Worm (Caenorhabditis elegans): ENCODE measurements around the gene T01C3.11.
A peak's percentile ranks its signal among the peaks of the same experiment; 100 is the strongest.

The T01C3.11 gene

DNA sequence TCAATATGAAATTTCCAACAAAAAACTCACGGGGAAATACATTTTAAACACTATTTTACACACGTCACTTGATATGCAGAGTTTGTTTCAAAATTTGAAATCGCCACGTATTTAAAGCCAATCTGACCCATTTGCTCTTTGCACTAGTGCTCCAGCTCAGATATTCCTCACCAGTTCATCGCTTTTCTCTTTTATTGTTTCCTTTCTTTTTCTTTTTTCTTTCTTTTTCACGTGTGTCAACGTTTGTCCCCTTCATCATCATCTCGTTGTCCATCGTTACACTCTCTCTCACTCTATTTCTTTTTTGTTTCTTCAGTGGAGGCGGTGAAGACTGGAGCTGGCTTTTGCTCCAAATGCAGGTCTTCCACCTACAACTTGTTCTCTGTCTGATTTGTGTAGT lies 14.7 kb upstream of the T01C3.11 start, which contains the start of gene F02D8.4:
Gene F02D8.4 (plus strand): TSS at position 301 of the 400 bp plus-strand sequence.
- no peak for TF ChIP-seq nhr-43 (tag; optimal IDR thresholded peaks at IDR 0.05; ENCODE audit: poor library complexity, severe bottlenecking)
- no peak for TF ChIP-seq nhr-28 (tag; optimal IDR thresholded peaks at IDR 0.05)
- TF ChIP-seq nhr-12 (tag; optimal IDR thresholded peaks at IDR 0.05), result no peak
- no peak for TF ChIP-seq eor-1 (tag; optimal IDR thresholded peaks at IDR 0.05)
- TF ChIP-seq fkh-10 (GFP tag; optimal IDR thresholded peaks at IDR 0.05), result no peak
- TF ChIP-seq elt-1 (tag; optimal IDR thresholded peaks at IDR 0.05), result no peak
- no peak for TF ChIP-seq snpc-4 (tag; optimal IDR thresholded peaks at IDR 0.05)
- TF ChIP-seq egl-5 (tag; optimal IDR thresholded peaks at IDR 0.05), result no peak
- no peak for TF ChIP-seq sea-2 (GFP tag; optimal IDR thresholded peaks at IDR 0.05)
- no peak for TF ChIP-seq nhr-23 (tag; optimal IDR thresholded peaks at IDR 0.05)

DNA sequence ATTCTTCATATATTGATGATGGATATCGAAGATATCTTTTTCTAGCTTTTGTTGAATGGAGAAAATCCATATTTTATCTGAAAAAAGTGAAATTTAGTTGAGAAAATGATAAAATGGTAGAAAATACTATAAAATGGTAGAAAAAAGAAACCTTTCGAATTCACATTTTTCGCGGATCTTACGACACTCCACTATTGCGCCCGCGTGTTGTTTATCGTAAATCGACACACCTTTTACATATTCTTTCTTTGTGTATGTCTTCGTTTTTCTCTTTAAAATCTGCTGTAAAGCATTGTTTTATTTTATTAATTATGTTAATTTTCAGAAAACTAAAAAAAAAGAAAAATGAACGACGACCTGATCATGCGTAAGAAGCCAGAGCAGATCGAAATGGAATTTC lies 8.5 kb upstream of the T01C3.11 start, which contains the start of the genes cdt-2 and T01C3.2:
Gene cdt-2 (minus strand): TSS at position 284 of the 400 bp plus-strand sequence.
Gene T01C3.2 (plus strand): TSS at position 326 of the 400 bp plus-strand sequence.
- TF ChIP-seq aly-2 (tag; optimal IDR thresholded peaks at IDR 0.05), result no peak
- TF ChIP-seq nhr-25 (tag; optimal IDR thresholded peaks at IDR 0.05), result no peak
- TF ChIP-seq pha-4 (tag; optimal IDR thresholded peaks at IDR 0.05), result peak; percentile 71
- TF ChIP-seq ceh-28 (tag; optimal IDR thresholded peaks at IDR 0.05), result no peak
- peak; percentile 10 for TF ChIP-seq nhr-23 (tag; optimal IDR thresholded peaks at IDR 0.05)
- no peak for TF ChIP-seq eor-1 (tag; optimal IDR thresholded peaks at IDR 0.05)
- peak; percentile 91 for TF ChIP-seq R02D3.7 (tag; optimal IDR thresholded peaks at IDR 0.05)
- no peak for TF ChIP-seq jun-1 (tag; optimal IDR thresholded peaks at IDR 0.05)
- no peak for TF ChIP-seq fkh-2 (tag; optimal IDR thresholded peaks at IDR 0.05)
- no peak for TF ChIP-seq skn-1 (tag; optimal IDR thresholded peaks at IDR 0.05)
- TF ChIP-seq lin-15B (tag; optimal IDR thresholded peaks at IDR 0.05), result peak; percentile 62
- TF ChIP-seq snpc-4 (tag; optimal IDR thresholded peaks at IDR 0.05), result no peak

DNA sequence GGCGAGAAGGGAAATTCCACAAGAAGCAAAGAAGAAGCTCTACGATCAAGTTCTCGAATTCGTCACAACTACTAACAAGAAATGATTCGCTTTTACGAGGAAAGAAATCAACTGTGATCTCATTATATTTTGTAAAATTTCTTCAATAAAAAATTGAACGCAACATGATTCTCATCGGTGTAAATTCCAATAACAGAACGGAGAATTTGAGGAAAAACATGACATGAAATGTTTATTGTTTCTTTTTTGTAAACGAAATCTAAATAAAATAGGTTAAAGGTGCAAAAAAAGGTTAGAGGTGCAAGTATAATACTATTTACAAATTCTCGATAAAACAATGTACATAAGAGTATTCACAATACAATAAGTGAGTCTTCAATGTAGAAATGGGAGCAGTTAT lies 7.8 kb upstream of the T01C3.11 start:
- TF ChIP-seq egl-5 (tag; optimal IDR thresholded peaks at IDR 0.05) (no peak), mdl-1 (tag; optimal IDR thresholded peaks at IDR 0.05) (no peak), sea-2 (GFP tag; optimal IDR thresholded peaks at IDR 0.05) (no peak), ceh-9 (tag; optimal IDR thresholded peaks at IDR 0.05) (no peak), tbx-2 (tag; optimal IDR thresholded peaks at IDR 0.05) (no peak), pha-4 (tag; optimal IDR thresholded peaks at IDR 0.05) (no peak), nhr-28 (tag; optimal IDR thresholded peaks at IDR 0.05) (no peak), fkh-2 (tag; optimal IDR thresholded peaks at IDR 0.05) (no peak), egl-27 (tag; optimal IDR thresholded peaks at IDR 0.05) (no peak), snpc-4 (tag; optimal IDR thresholded peaks at IDR 0.05) (no peak), unc-62 (GFP tag; optimal IDR thresholded peaks at IDR 0.05) (no peak), R02D3.7 (tag; optimal IDR thresholded peaks at IDR 0.05) (no peak), nhr-43 (tag; optimal IDR thresholded peaks at IDR 0.05; ENCODE audit: poor library complexity, severe bottlenecking) (no peak), mml-1 (tag; optimal IDR thresholded peaks at IDR 0.05) (no peak), eor-1 (tag; optimal IDR thresholded peaks at IDR 0.05) (no peak), jun-1 (tag; optimal IDR thresholded peaks at IDR 0.05) (no peak), ceh-28 (tag; optimal IDR thresholded peaks at IDR 0.05) (no peak)

DNA sequence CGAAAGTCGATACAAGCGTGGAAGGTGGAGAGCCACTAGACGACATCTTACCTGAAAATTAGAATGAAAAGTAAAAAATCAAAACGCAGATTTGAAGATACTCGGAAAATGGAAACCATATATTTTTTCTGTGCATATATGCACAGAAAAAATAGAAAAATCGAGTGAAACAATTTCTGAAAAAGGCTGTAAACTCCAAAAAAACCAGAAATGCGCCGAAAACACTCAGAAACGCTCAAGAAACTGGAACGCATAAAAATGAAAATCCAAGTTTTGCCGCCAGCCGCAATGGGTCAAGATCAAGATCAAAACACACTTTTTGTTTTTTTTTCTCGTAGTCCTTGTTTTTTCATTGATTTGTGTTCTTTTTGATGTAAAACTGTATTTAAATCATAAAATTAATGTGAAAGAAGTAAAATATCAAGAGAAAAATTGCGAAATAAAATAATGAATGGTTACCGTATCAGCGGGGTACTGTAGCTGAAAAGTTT lies 6.7 kb upstream of the T01C3.11 start, which contains the start of gene T01C3.3:
Gene T01C3.3 (minus strand): TSS at position 51 of the 491 bp plus-strand sequence.
- no peak for TF ChIP-seq mml-1 (tag; optimal IDR thresholded peaks at IDR 0.05)
- TF ChIP-seq ceh-16 (tag; optimal IDR thresholded peaks at IDR 0.05), result no peak
- TF ChIP-seq R02D3.7 (tag; optimal IDR thresholded peaks at IDR 0.05), result no peak
- TF ChIP-seq ztf-4 (tag; optimal IDR thresholded peaks at IDR 0.05), result no peak
- no peak for TF ChIP-seq nhr-28 (tag; optimal IDR thresholded peaks at IDR 0.05)
- no peak for TF ChIP-seq elt-2 (tag; optimal IDR thresholded peaks at IDR 0.05)
- no peak for TF ChIP-seq elt-3 (tag; optimal IDR thresholded peaks at IDR 0.05)
- TF ChIP-seq hmg-11 (tag; optimal IDR thresholded peaks at IDR 0.05), result no peak

DNA sequence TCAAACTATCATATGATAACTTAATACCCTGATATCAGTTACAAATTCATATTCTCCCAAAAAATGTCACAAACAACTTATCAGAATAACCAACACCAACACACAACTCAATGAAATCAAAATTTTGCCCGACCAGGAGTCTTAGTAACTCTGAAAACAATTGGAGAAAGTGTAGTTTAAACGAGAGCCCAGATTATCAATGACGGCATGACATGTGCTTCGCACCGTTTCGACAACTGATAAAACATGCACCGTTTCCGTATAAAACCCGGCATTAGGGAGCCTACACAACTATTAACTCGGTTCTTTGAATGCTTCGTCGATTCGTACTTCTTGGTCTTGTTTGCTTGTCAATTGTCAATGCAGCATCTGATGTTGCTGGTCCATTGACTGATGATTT lies 5.7 kb upstream of the T01C3.11 start, which contains the start of gene fil-1:
Gene fil-1 (plus strand): TSS at position 219 of the 400 bp plus-strand sequence.
- TF ChIP-seq pha-4 (tag; optimal IDR thresholded peaks at IDR 0.05), result peak; percentile 19
- peak; percentile 74 for TF ChIP-seq elt-2 (tag; optimal IDR thresholded peaks at IDR 0.05)
- TF ChIP-seq hmg-11 (tag; optimal IDR thresholded peaks at IDR 0.05), result no peak

DNA sequence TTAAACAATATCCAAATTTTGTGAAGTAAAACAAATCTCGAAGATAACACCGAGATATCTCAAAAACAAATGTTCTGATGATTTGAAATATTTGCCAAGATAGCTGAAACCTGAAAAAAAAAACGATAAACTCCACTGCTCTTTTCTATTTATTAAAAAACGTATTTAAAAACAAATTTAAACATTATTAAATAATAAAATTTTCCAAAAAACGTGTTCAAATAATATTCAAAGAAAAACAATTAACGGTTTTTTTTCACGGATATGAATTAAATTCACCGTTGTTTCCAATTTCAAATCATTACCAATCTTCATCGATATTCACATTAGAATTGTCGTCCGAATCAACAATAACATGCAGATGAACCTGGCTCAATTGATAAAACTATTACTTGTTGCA lies 3.1 kb upstream of the T01C3.11 start, which contains the start of gene irld-14:
Gene irld-14 (plus strand): TSS at position 301 of the 400 bp plus-strand sequence.
- TF ChIP-seq ztf-4 (tag; optimal IDR thresholded peaks at IDR 0.05), result no peak
- TF ChIP-seq aly-2 (tag; optimal IDR thresholded peaks at IDR 0.05), result no peak
- TF ChIP-seq jun-1 (tag; optimal IDR thresholded peaks at IDR 0.05), result no peak
- no peak for TF ChIP-seq elt-2 (tag; optimal IDR thresholded peaks at IDR 0.05)
- TF ChIP-seq nhr-28 (tag; optimal IDR thresholded peaks at IDR 0.05), result no peak
- TF ChIP-seq pha-4 (tag; optimal IDR thresholded peaks at IDR 0.05), result no peak
- TF ChIP-seq fkh-10 (GFP tag; optimal IDR thresholded peaks at IDR 0.05), result no peak
- TF ChIP-seq elt-1 (tag; optimal IDR thresholded peaks at IDR 0.05), result no peak
- no peak for TF ChIP-seq R02D3.7 (tag; optimal IDR thresholded peaks at IDR 0.05)
- no peak for TF ChIP-seq hmg-11 (tag; optimal IDR thresholded peaks at IDR 0.05)

All from whole organism, L3 larva.